Fruit fly (Drosophila melanogaster) whole organism, prepupa: ENCODE results near the gene CG2247.

Experiments
- Blimp-1 ChIP-seq: fragments of 200-800 bp; sonication (Bioruptor generic); optimal IDR thresholded peaks from 3 replicates; lab custom pipeline; 2017; ENCODE audit warnings: missing biosample characterization, missing genetic modification characterization, mild to moderate bottlenecking, moderate library complexity, missing genetic modification reagents
- CG10669 ChIP-seq: fragments of 200-800 bp; sonication (Bioruptor generic); optimal IDR thresholded peaks from 3 replicates; lab custom pipeline; 2018; ENCODE audit warnings: missing biosample characterization, mild to moderate bottlenecking, missing genetic modification characterization, moderate library complexity
- CG11294 ChIP-seq: fragments of 200-800 bp; sonication (Bioruptor generic); IDR thresholded peaks from 2 replicates; pipeline ENCODE4 v1.3.6; 2022; ENCODE audit warnings: missing biosample characterization, missing genetic modification characterization
- CG11762 ChIP-seq: fragments of 200-800 bp; sonication (Bioruptor generic); optimal IDR thresholded peaks from 3 replicates; lab custom pipeline; 2016; ENCODE audit warnings: missing biosample characterization, missing genetic modification characterization; ENCODE audit not compliant: insufficient read depth
- CG11902 ChIP-seq: fragments of 200-800 bp; sonication (Bioruptor generic); optimal IDR thresholded peaks from 3 replicates; lab custom pipeline; 2016; ENCODE audit warnings: missing biosample characterization, missing genetic modification characterization
- CG15336 ChIP-seq: fragments of 200-800 bp; sonication (Bioruptor generic); IDR thresholded peaks from 2 replicates; pipeline ENCODE4 v1.3.6; 2022; ENCODE audit warnings: missing biosample characterization, missing genetic modification characterization
- CG1621 ChIP-seq: fragments of 200-800 bp; sonication (Bioruptor generic); optimal IDR thresholded peaks from 3 replicates; lab custom pipeline; 2018; ENCODE audit warnings: missing biosample characterization, mild to moderate bottlenecking, missing genetic modification characterization
- CG16779 ChIP-seq: fragments of 200-800 bp; sonication (Bioruptor generic); optimal IDR thresholded peaks from 3 replicates; lab custom pipeline; 2017; ENCODE audit warnings: missing biosample characterization, mild to moderate bottlenecking, missing genetic modification characterization
- CG31627 ChIP-seq: fragments of 200-800 bp; sonication (Bioruptor generic); optimal IDR thresholded peaks from 3 replicates; lab custom pipeline; 2016; ENCODE audit warnings: missing biosample characterization, missing genetic modification characterization
- CG32006 ChIP-seq: fragments of 200-800 bp; sonication (Bioruptor generic); optimal IDR thresholded peaks from 3 replicates; lab custom pipeline; 2017; ENCODE audit warnings: missing biosample characterization, mild to moderate bottlenecking, missing genetic modification characterization
- CG34406 ChIP-seq: fragments of 200-800 bp; sonication (Bioruptor generic); optimal IDR thresholded peaks from 3 replicates; lab custom pipeline; 2016; ENCODE audit warnings: missing biosample characterization, missing genetic modification characterization
- CG4318 ChIP-seq: fragments of 200-800 bp; sonication (Bioruptor generic); optimal IDR thresholded peaks from 3 replicates; lab custom pipeline; 2017; ENCODE audit warnings: missing biosample characterization, mild to moderate bottlenecking, missing genetic modification characterization
- CG6163 ChIP-seq: fragments of 200-800 bp; sonication (Bioruptor generic); IDR thresholded peaks from 3 replicates; pipeline ENCODE4 v1.3.6; 2022; ENCODE audit warnings: missing biosample characterization, missing genetic modification characterization
- CG6276 ChIP-seq: fragments of 200-800 bp; sonication (Bioruptor generic); optimal IDR thresholded peaks from 2 replicates; lab custom pipeline; 2017; ENCODE audit warnings: missing biosample characterization, mild to moderate bottlenecking, missing genetic modification characterization
- CG6792 ChIP-seq: fragments of 200-800 bp; sonication (Bioruptor generic); optimal IDR thresholded peaks from 3 replicates; lab custom pipeline; 2016; ENCODE audit warnings: missing biosample characterization, missing genetic modification characterization
- CG6808 ChIP-seq: fragments of 200-800 bp; sonication (Bioruptor generic); optimal IDR thresholded peaks from 3 replicates; lab custom pipeline; 2017; ENCODE audit warnings: missing biosample characterization, missing genetic modification characterization, mild to moderate bottlenecking, moderate library complexity, missing genetic modification reagents
- CG6854 ChIP-seq: fragments of 200-800 bp; sonication (Bioruptor generic); optimal IDR thresholded peaks from 2 replicates; lab custom pipeline; 2017; ENCODE audit warnings: missing biosample characterization, mild to moderate bottlenecking, missing genetic modification characterization
- CG7368 ChIP-seq: fragments of 200-800 bp; sonication (Bioruptor generic); optimal IDR thresholded peaks from 3 replicates; lab custom pipeline; 2016; ENCODE audit warnings: missing biosample characterization, missing genetic modification characterization
- CG8119 ChIP-seq: fragments of 200-800 bp; sonication (Bioruptor generic); IDR thresholded peaks from 3 replicates; pipeline ENCODE4 v1.3.6; 2022; ENCODE audit warnings: missing biosample characterization, missing genetic modification characterization
- CG8319 ChIP-seq: fragments of 200-800 bp; sonication (Bioruptor generic); optimal IDR thresholded peaks from 3 replicates; lab custom pipeline; 2016; ENCODE audit warnings: missing biosample characterization, missing genetic modification characterization
- CG8632 ChIP-seq: fragments of 200-800 bp; sonication (Bioruptor generic); optimal IDR thresholded peaks from 3 replicates; lab custom pipeline; 2016; ENCODE audit warnings: missing biosample characterization, missing genetic modification characterization
- CG9139 ChIP-seq: fragments of 200-800 bp; sonication (Bioruptor generic); optimal IDR thresholded peaks from 3 replicates; lab custom pipeline; 2017; ENCODE audit warnings: missing biosample characterization, mild to moderate bottlenecking, missing genetic modification characterization
- Eip75B ChIP-seq: fragments of 200-800 bp; sonication (Bioruptor generic); optimal IDR thresholded peaks from 3 replicates; lab custom pipeline; 2016; ENCODE audit warnings: missing biosample characterization, missing genetic modification characterization
- Eip93F ChIP-seq: fragments of 200-800 bp; sonication (Bioruptor generic); optimal IDR thresholded peaks from 2 replicates; lab custom pipeline; 2016; ENCODE audit warnings: missing biosample characterization, mild to moderate bottlenecking, missing genetic modification characterization
- Ets21C ChIP-seq: fragments of 200-800 bp; sonication (Bioruptor generic); optimal IDR thresholded peaks from 3 replicates; lab custom pipeline; 2016; ENCODE audit warnings: missing biosample characterization, missing genetic modification characterization
- Ets96B ChIP-seq: fragments of 200-800 bp; optimal IDR thresholded peaks from 2 replicates; lab custom pipeline; 2019; ENCODE audit warnings: missing biosample characterization, mild to moderate bottlenecking, missing genetic modification characterization, moderate library complexity
- Gug ChIP-seq: fragments of 200-800 bp; sonication (Bioruptor generic); IDR thresholded peaks from 2 replicates; pipeline ENCODE4 v1.3.6; 2022; ENCODE audit warnings: missing biosample characterization, missing genetic modification characterization
- Hr38 ChIP-seq: sonication (Bioruptor generic); optimal IDR thresholded peaks from 2 replicates; lab custom pipeline; 2016; ENCODE audit warnings: missing biosample characterization, missing genetic modification characterization
- Hr39 ChIP-seq: fragments of 200-800 bp; sonication (Bioruptor generic); optimal IDR thresholded peaks from 2 replicates; lab custom pipeline; 2016; ENCODE audit warnings: missing biosample characterization, missing genetic modification characterization
- Hr4 ChIP-seq: fragments of 200-800 bp; sonication (Bioruptor generic); optimal IDR thresholded peaks from 3 replicates; lab custom pipeline; 2016; ENCODE audit warnings: missing biosample characterization, missing genetic modification characterization
- Lpt ChIP-seq: fragments of 200-800 bp; sonication (Bioruptor generic); optimal IDR thresholded peaks from 3 replicates; lab custom pipeline; 2016; ENCODE audit warnings: missing biosample characterization, missing genetic modification characterization
- Met ChIP-seq: fragments of 200-800 bp; sonication (Bioruptor generic); optimal IDR thresholded peaks from 3 replicates; lab custom pipeline; 2016; ENCODE audit warnings: missing biosample characterization, missing genetic modification characterization
- OdsH ChIP-seq: fragments of 200-800 bp; sonication (Bioruptor generic); optimal IDR thresholded peaks from 3 replicates; lab custom pipeline; 2016; ENCODE audit warnings: missing biosample characterization, missing genetic modification characterization
- Smox ChIP-seq: fragments of 200-800 bp; sonication (Bioruptor generic); optimal IDR thresholded peaks from 3 replicates; lab custom pipeline; 2016; ENCODE audit warnings: missing biosample characterization, missing genetic modification characterization
- Sox102F ChIP-seq: fragments of 200-800 bp; sonication (Bioruptor generic); optimal IDR thresholded peaks from 2 replicates; lab custom pipeline; 2016; ENCODE audit warnings: missing biosample characterization, mild to moderate bottlenecking, missing genetic modification characterization
- Sox14 ChIP-seq: fragments of 200-800 bp; sonication (Bioruptor generic); optimal IDR thresholded peaks from 3 replicates; lab custom pipeline; 2016; ENCODE audit warnings: missing biosample characterization, missing genetic modification characterization
- achi ChIP-seq: fragments of 200-800 bp; sonication (Bioruptor generic); optimal IDR thresholded peaks from 3 replicates; lab custom pipeline; 2016; ENCODE audit warnings: missing biosample characterization, missing genetic modification characterization
- acj6 ChIP-seq: fragments of 200-800 bp; sonication (Bioruptor generic); optimal IDR thresholded peaks from 3 replicates; lab custom pipeline; 2016; ENCODE audit warnings: missing biosample characterization, missing genetic modification characterization
- dac ChIP-seq: fragments of 200-800 bp; sonication (Bioruptor generic); optimal IDR thresholded peaks from 2 replicates; lab custom pipeline; 2017; ENCODE audit warnings: missing biosample characterization, mild to moderate bottlenecking, missing genetic modification characterization
- dsx ChIP-seq: fragments of 200-800 bp; optimal IDR thresholded peaks from 3 replicates; lab custom pipeline; 2019; ENCODE audit warnings: missing biosample characterization, mild to moderate bottlenecking, missing genetic modification characterization, moderate library complexity; ENCODE audit not compliant: poor library complexity, severe bottlenecking
- eg ChIP-seq: fragments of 200-800 bp; sonication (Bioruptor generic); IDR thresholded peaks from 3 replicates; pipeline ENCODE4 v1.3.6; 2022; ENCODE audit warnings: missing biosample characterization, missing genetic modification characterization
- esn ChIP-seq: fragments of 200-800 bp; sonication (Bioruptor generic); optimal IDR thresholded peaks from 2 replicates; lab custom pipeline; 2016; ENCODE audit warnings: missing biosample characterization, mild to moderate bottlenecking, missing genetic modification characterization, moderate library complexity
- fd85E ChIP-seq: fragments of 200-800 bp; sonication (Bioruptor generic); optimal IDR thresholded peaks from 3 replicates; lab custom pipeline; 2016; ENCODE audit warnings: missing biosample characterization, missing genetic modification characterization
- fkh ChIP-seq: fragments of 200-800 bp; sonication (Bioruptor generic); optimal IDR thresholded peaks from 3 replicates; lab custom pipeline; 2017; ENCODE audit warnings: missing biosample characterization, mild to moderate bottlenecking, missing genetic modification characterization, moderate library complexity
- lz ChIP-seq: fragments of 200-800 bp; sonication (Bioruptor generic); optimal IDR thresholded peaks from 3 replicates; lab custom pipeline; 2016; ENCODE audit warnings: missing biosample characterization, missing genetic modification characterization
- net ChIP-seq: fragments of 200-800 bp; sonication (Bioruptor generic); optimal IDR thresholded peaks from 3 replicates; lab custom pipeline; 2016; ENCODE audit warnings: missing biosample characterization, missing genetic modification characterization
- pdm3 ChIP-seq: fragments of 200-800 bp; sonication (Bioruptor generic); optimal IDR thresholded peaks from 3 replicates; lab custom pipeline; 2016; ENCODE audit warnings: missing biosample characterization, missing genetic modification characterization
- salr ChIP-seq, 2 experiments: fragments of 200-800 bp; sonication (Bioruptor generic); optimal IDR thresholded peaks; 3 replicates each; lab custom pipeline; 2016 to 2018; ENCODE audit warnings: missing biosample characterization in 2 of 2, missing genetic modification characterization in 2 of 2, mild to moderate bottlenecking in 1 of 2
- spab ChIP-seq: fragments of 200-800 bp; sonication (Bioruptor generic); optimal IDR thresholded peaks from 2 replicates; lab custom pipeline; 2017; ENCODE audit warnings: missing biosample characterization, mild to moderate bottlenecking, missing genetic modification characterization, missing genetic modification reagents
- ss ChIP-seq, 2 experiments: fragments of 200-800 bp; sonication (Bioruptor generic); optimal IDR thresholded peaks; 2 replicates in 1 of 2; 3 replicates in 1 of 2; lab custom pipeline; 2017 to 2018; ENCODE audit warnings: mild to moderate bottlenecking in 2 of 2, missing biosample characterization in 2 of 2, missing genetic modification characterization in 2 of 2, moderate library complexity in 1 of 2
- svp ChIP-seq: fragments of 200-800 bp; sonication (Bioruptor generic); peaks from one replicate; lab custom pipeline; 2016; ENCODE audit warnings: missing biosample characterization, missing genetic modification characterization
- vri ChIP-seq: fragments of 200-800 bp; sonication (Bioruptor generic); optimal IDR thresholded peaks from 3 replicates; lab custom pipeline; 2016; ENCODE audit warnings: missing biosample characterization, mild to moderate bottlenecking, missing genetic modification characterization

CG2247 gene

DNA sequence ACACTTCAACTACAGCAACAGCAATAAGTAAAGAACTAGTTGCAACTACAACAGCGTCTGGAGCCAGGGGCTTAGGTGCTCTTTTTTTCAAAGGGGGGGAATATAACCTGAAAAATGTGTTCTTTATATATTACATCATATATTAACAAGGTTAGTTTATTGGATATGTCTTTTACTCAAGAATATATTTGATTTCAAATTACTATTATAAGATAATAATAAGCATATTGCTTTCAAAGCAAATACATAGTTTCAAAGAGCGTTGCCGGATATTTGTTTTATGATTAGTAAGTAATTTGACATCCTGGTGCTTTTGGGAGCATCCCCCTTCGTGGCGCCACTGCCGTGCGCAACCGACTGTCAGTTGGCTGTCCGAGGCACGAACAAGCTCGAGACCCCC is 47.6 kb upstream of the CG2247 start:
- TF ChIP-seq ss (GFP tag; optimal IDR thresholded peaks at IDR 0.05; lab: Kevin White, UChicago) = peak; percentile 78 to 91
- peak; percentile 1 for TF ChIP-seq lz (GFP tag; lab: Kevin White, UChicago)
- TF ChIP-seq CG8319 (GFP tag; lab: Kevin White, UChicago) = peak; percentile 53
- peak; percentile 83 for TF ChIP-seq acj6
- peak; percentile 64 for TF ChIP-seq CG6792
- TF ChIP-seq Eip93F (GFP tag; lab: Kevin White, UChicago) = no peak
- TF ChIP-seq CG11294 (GFP tag; lab: Robert Waterston, UW) = peak; percentile 86
- peak; percentile 37 for TF ChIP-seq esn
- TF ChIP-seq Smox (GFP tag; lab: Kevin White, UChicago) = peak; percentile 18
- TF ChIP-seq CG32006 (GFP tag; lab: Kevin White, UChicago) = peak; percentile 95
- no peak for TF ChIP-seq CG31627
- TF ChIP-seq CG9139 (GFP tag; lab: Kevin White, UChicago) = peak; percentile 75
- TF ChIP-seq pdm3 (GFP tag; lab: Kevin White, UChicago) = peak; percentile 80
- TF ChIP-seq CG15336 (GFP tag; lab: Robert Waterston, UW) = peak; percentile 94
- peak; percentile 83 for TF ChIP-seq dac
- peak; percentile 82; the same call in 2 of the 3 replicates for TF ChIP-seq eg (GFP tag; lab: Robert Waterston, UW)
- TF ChIP-seq CG6854 (GFP tag; lab: Kevin White, UChicago) = no peak
- no peak for TF ChIP-seq Ets21C
- TF ChIP-seq CG34406 (GFP tag; lab: Kevin White, UChicago) = peak; percentile 75
- TF ChIP-seq Hr4 (GFP tag; lab: Kevin White, UChicago) = peak; percentile 79
- TF ChIP-seq Hr38 (GFP tag; lab: Kevin White, UChicago) = no peak
- peak; percentile 80 for TF ChIP-seq CG10669 (GFP tag; lab: Kevin White, UChicago)
- peak; percentile 87 for TF ChIP-seq net (GFP tag; lab: Kevin White, UChicago)
- TF ChIP-seq CG6808 (GFP tag; lab: Kevin White, UChicago) = peak; percentile 89
- peak; percentile 91 for TF ChIP-seq CG4318 (GFP tag; lab: Kevin White, UChicago)
- no peak for TF ChIP-seq fkh (GFP tag; lab: Kevin White, UChicago)
- peak; percentile 44 for TF ChIP-seq CG11902 (GFP tag; lab: Kevin White, UChicago)
- peak; percentile 85 for TF ChIP-seq Gug (GFP tag; lab: Robert Waterston, UW)
- TF ChIP-seq spab (GFP tag; lab: Kevin White, UChicago) = peak; percentile 80
- TF ChIP-seq CG1621 (tag; lab: Kevin White, UChicago) = peak; percentile 70
- TF ChIP-seq achi (GFP tag; lab: Kevin White, UChicago) = peak; percentile 85
- peak; percentile 72 for TF ChIP-seq Eip75B (GFP tag; lab: Kevin White, UChicago)
- TF ChIP-seq Ets96B (tag; lab: Kevin White, UChicago) = peak; percentile 83
- TF ChIP-seq CG8119 (GFP tag; lab: Robert Waterston, UW) = peak; percentile 93
- peak; percentile 77 for TF ChIP-seq CG11762
- TF ChIP-seq Blimp-1 = no peak
- TF ChIP-seq Lpt (GFP tag; lab: Kevin White, UChicago) = peak; percentile 84
- peak; percentile 93 for TF ChIP-seq CG6276 (GFP tag; lab: Kevin White, UChicago)
- TF ChIP-seq fd85E (GFP tag; lab: Kevin White, UChicago) = no peak
- peak; percentile 45 to 86 for TF ChIP-seq salr (GFP tag; optimal IDR thresholded peaks at IDR 0.05; lab: Kevin White, UChicago)
- no peak for TF ChIP-seq Sox102F (GFP tag; lab: Kevin White, UChicago)
- TF ChIP-seq Met (GFP tag; lab: Kevin White, UChicago) = peak; percentile 70
- TF ChIP-seq CG8632 (GFP tag; lab: Kevin White, UChicago) = peak; percentile 81
- TF ChIP-seq Sox14 (GFP tag; lab: Kevin White, UChicago) = peak; percentile 53
- TF ChIP-seq dsx = peak; percentile 88
- TF ChIP-seq vri (GFP tag; lab: Kevin White, UChicago) = no peak
- TF ChIP-seq OdsH (GFP tag; lab: Kevin White, UChicago) = peak; percentile 88
- TF ChIP-seq CG6163 (GFP tag; lab: Robert Waterston, UW) = peak; percentile 82
- TF ChIP-seq Hr39 (GFP tag; lab: Kevin White, UChicago) = no peak
- peak; percentile 65 for TF ChIP-seq svp (GFP tag; lab: Kevin White, UChicago)
- TF ChIP-seq CG16779 (tag; lab: Kevin White, UChicago) = peak; percentile 86
- TF ChIP-seq CG7368 (GFP tag; lab: Kevin White, UChicago) = peak; percentile 77
